Fruit fly (Drosophila melanogaster) whole organism, prepupa: ENCODE data around the gene mEFTs.

Experiments
- Blimp-1 ChIP-seq: fragments of 200-800 bp; sonication (Bioruptor generic); optimal IDR thresholded peaks from 3 replicates; lab custom pipeline; 2017; ENCODE audit warnings: missing biosample characterization, missing genetic modification characterization, mild to moderate bottlenecking, moderate library complexity, missing genetic modification reagents
- CG11902 ChIP-seq: fragments of 200-800 bp; sonication (Bioruptor generic); optimal IDR thresholded peaks from 3 replicates; lab custom pipeline; 2016; ENCODE audit warnings: missing biosample characterization, missing genetic modification characterization
- CG16779 ChIP-seq: fragments of 200-800 bp; sonication (Bioruptor generic); optimal IDR thresholded peaks from 3 replicates; lab custom pipeline; 2017; ENCODE audit warnings: missing biosample characterization, mild to moderate bottlenecking, missing genetic modification characterization
- CG6792 ChIP-seq: fragments of 200-800 bp; sonication (Bioruptor generic); optimal IDR thresholded peaks from 3 replicates; lab custom pipeline; 2016; ENCODE audit warnings: missing biosample characterization, missing genetic modification characterization
- CG9139 ChIP-seq: fragments of 200-800 bp; sonication (Bioruptor generic); optimal IDR thresholded peaks from 3 replicates; lab custom pipeline; 2017; ENCODE audit warnings: missing biosample characterization, mild to moderate bottlenecking, missing genetic modification characterization
- Eip78C ChIP-seq: fragments of 200-800 bp; sonication (Bioruptor generic); peaks from one replicate; lab custom pipeline; 2016; ENCODE audit warnings: missing biosample characterization, missing genetic modification characterization
- Ets96B ChIP-seq: fragments of 200-800 bp; optimal IDR thresholded peaks from 2 replicates; lab custom pipeline; 2019; ENCODE audit warnings: missing biosample characterization, mild to moderate bottlenecking, missing genetic modification characterization, moderate library complexity
- Hr38 ChIP-seq: sonication (Bioruptor generic); optimal IDR thresholded peaks from 2 replicates; lab custom pipeline; 2016; ENCODE audit warnings: missing biosample characterization, missing genetic modification characterization
- Hr39 ChIP-seq: fragments of 200-800 bp; sonication (Bioruptor generic); optimal IDR thresholded peaks from 2 replicates; lab custom pipeline; 2016; ENCODE audit warnings: missing biosample characterization, missing genetic modification characterization
- Lpt ChIP-seq: fragments of 200-800 bp; sonication (Bioruptor generic); optimal IDR thresholded peaks from 3 replicates; lab custom pipeline; 2016; ENCODE audit warnings: missing biosample characterization, missing genetic modification characterization
- OdsH ChIP-seq: fragments of 200-800 bp; sonication (Bioruptor generic); optimal IDR thresholded peaks from 3 replicates; lab custom pipeline; 2016; ENCODE audit warnings: missing biosample characterization, missing genetic modification characterization
- Smox ChIP-seq: fragments of 200-800 bp; sonication (Bioruptor generic); optimal IDR thresholded peaks from 3 replicates; lab custom pipeline; 2016; ENCODE audit warnings: missing biosample characterization, missing genetic modification characterization
- eg ChIP-seq: fragments of 200-800 bp; sonication (Bioruptor generic); IDR thresholded peaks from 3 replicates; pipeline ENCODE4 v1.3.6; 2022; ENCODE audit warnings: missing biosample characterization, missing genetic modification characterization
- spab ChIP-seq: fragments of 200-800 bp; sonication (Bioruptor generic); optimal IDR thresholded peaks from 2 replicates; lab custom pipeline; 2017; ENCODE audit warnings: missing biosample characterization, mild to moderate bottlenecking, missing genetic modification characterization, missing genetic modification reagents

DNA sequence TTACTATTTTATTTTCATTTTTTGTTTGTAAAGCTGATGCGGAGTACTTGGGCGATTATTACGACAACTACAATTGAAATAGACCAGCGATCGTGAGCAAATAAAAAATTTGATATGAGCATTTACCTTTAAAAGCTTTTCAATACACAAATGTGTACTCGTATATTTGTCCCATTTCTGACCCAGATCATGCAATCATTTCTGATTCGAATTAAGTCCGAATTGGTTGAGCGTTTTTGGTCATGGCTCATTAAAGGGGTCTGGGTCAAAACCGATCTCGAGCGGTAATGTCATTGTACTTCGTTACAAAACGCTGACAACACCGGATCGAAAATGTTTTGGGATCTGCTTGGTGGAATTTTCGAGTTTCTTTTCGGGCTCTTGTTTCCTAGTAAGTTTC, 14.6 kb downstream of the mEFTs start, which contains the start of gene CG43220:
- TF ChIP-seq Hr39 (GFP tag; lab: Kevin White, UChicago) (no peak), OdsH (GFP tag; lab: Kevin White, UChicago) (no peak), CG11902 (GFP tag; lab: Kevin White, UChicago) (no peak), Eip78C (GFP tag; lab: Kevin White, UChicago) (no peak), CG9139 (GFP tag; lab: Kevin White, UChicago) (no peak), CG16779 (tag; lab: Kevin White, UChicago) (no peak), Hr38 (GFP tag; lab: Kevin White, UChicago) (no peak), spab (GFP tag; lab: Kevin White, UChicago) (no peak), Lpt (GFP tag; lab: Kevin White, UChicago) (no peak), Smox (GFP tag; lab: Kevin White, UChicago) (no peak), eg (GFP tag; lab: Robert Waterston, UW) (no peak), CG6792 (GFP tag; lab: Kevin White, UChicago) (no peak), Blimp-1 (GFP tag; lab: Kevin White, UChicago) (no peak), Ets96B (tag; lab: Kevin White, UChicago) (no peak)
